Fruit fly (Drosophila melanogaster): ENCODE measurements around the gene Npc1a.
A peak's percentile ranks its signal among the peaks of the same experiment; 100 is the strongest.

- TF ChIP-seq psq (GFP tag; optimal IDR thresholded peaks at IDR 0.05) (no peak), HLH106 (tag; optimal IDR thresholded peaks at IDR 0.05) (no peak), pan (optimal IDR thresholded peaks at IDR 0.05) (no peak), Mio (GFP tag; optimal IDR thresholded peaks at IDR 0.05) (no peak), jim (GFP tag; optimal IDR thresholded peaks at IDR 0.05) (no peak), Abd-B (GFP tag; optimal IDR thresholded peaks at IDR 0.05) (no peak), Myc (optimal IDR thresholded peaks at IDR 0.05) (peak; percentile 26), OdsH (GFP tag; optimal IDR thresholded peaks at IDR 0.05) (no peak), Hr78 (GFP tag; optimal IDR thresholded peaks at IDR 0.05) (no peak), ey (GFP tag; optimal IDR thresholded peaks at IDR 0.05) (no peak), sage (GFP tag; optimal IDR thresholded peaks at IDR 0.05) (no peak), lola (GFP tag; optimal IDR thresholded peaks at IDR 0.05) (no peak), CG9705 (GFP tag; optimal IDR thresholded peaks at IDR 0.05) (no peak)
These were observed 47.7 kb upstream of the Npc1a start, which contains the start of gene CG4957 for dm6 chr2L:10268688-10269087.

Data from whole organism, wandering third instar larva.